Worm (Caenorhabditis elegans) whole organism, L1 larva: ENCODE data around the gene bpnt-1.

Experiments used
- C04F5.9 ChIP-seq: sonication (generic microtip); optimal IDR thresholded peaks from 2 replicates; lab custom pipeline; 2016; ENCODE audit warnings: missing genetic modification characterization, missing compliant biosample characterization
- C16A3.4 ChIP-seq: fragments of 150-350 bp; optimal IDR thresholded peaks from 2 replicates; lab custom pipeline; 2014; ENCODE audit warnings: missing biosample characterization, missing genetic modification characterization
- C34B4.2 ChIP-seq: sonication (generic microtip); optimal IDR thresholded peaks from 2 replicates; lab custom pipeline; 2017; ENCODE audit warnings: mild to moderate bottlenecking, missing genetic modification characterization, missing compliant biosample characterization
- F16B12.6 ChIP-seq: fragments of 150-350 bp; optimal IDR thresholded peaks from 2 replicates; lab custom pipeline; 2014; ENCODE audit warnings: missing biosample characterization, missing genetic modification characterization
- Y116A8C.19 ChIP-seq: sonication (generic microtip); optimal IDR thresholded peaks from 2 replicates; lab custom pipeline; 2016; ENCODE audit warnings: missing compliant biosample characterization, missing genetic modification characterization, borderline replicate concordance
- aha-1 ChIP-seq: fragments of 150-350 bp; optimal IDR thresholded peaks from 2 replicates; lab custom pipeline; 2014; ENCODE audit warnings: missing biosample characterization, missing genetic modification characterization
- aly-2 ChIP-seq: fragments of 150-350 bp; optimal IDR thresholded peaks from 2 replicates; lab custom pipeline; 2014; ENCODE audit warnings: missing biosample characterization, missing genetic modification characterization
- ama-1 ChIP-seq: fragments of 150-350 bp; optimal IDR thresholded peaks from 2 replicates; lab custom pipeline; 2014
- ceh-8 ChIP-seq: fragments of 200-800 bp; sonication (Bioruptor generic); optimal IDR thresholded peaks from 2 replicates; lab custom pipeline; 2018; ENCODE audit warnings: mild to moderate bottlenecking, missing genetic modification characterization, moderate library complexity, missing compliant biosample characterization
- ces-1 ChIP-seq: fragments of 150-350 bp; optimal IDR thresholded peaks from 2 replicates; lab custom pipeline; 2014; ENCODE audit warnings: missing biosample characterization, missing genetic modification reagents, missing genetic modification characterization
- dpl-1 ChIP-seq, 3 experiments: fragments of 150-350 bp in 2 of 3; sonication (generic microtip) in 1 of 3; optimal IDR thresholded peaks; 2 replicates each; lab custom pipeline; 2014 to 2017; ENCODE audit warnings: missing biosample characterization in 3 of 3, missing genetic modification characterization in 3 of 3, missing genetic modification reagents in 3 of 3
- dsc-1 ChIP-seq: sonication (generic microtip); optimal IDR thresholded peaks from 2 replicates; lab custom pipeline; 2016; ENCODE audit warnings: mild to moderate bottlenecking, missing genetic modification characterization, missing compliant biosample characterization
- elt-2 ChIP-seq: sonication (generic microtip); optimal IDR thresholded peaks from 2 replicates; lab custom pipeline; 2016; ENCODE audit warnings: missing genetic modification characterization, mild to moderate bottlenecking, inconsistent platforms, missing compliant biosample characterization, missing genetic modification reagents
- elt-3 ChIP-seq, 6 experiments: fragments of 150-350 bp in 1 of 6; sonication (generic microtip); optimal IDR thresholded peaks; 2 replicates each; lab custom pipeline; 2017 to 2018; ENCODE audit warnings: missing biosample characterization in 6 of 6, missing genetic modification characterization in 6 of 6, inconsistent platforms in 1 of 6
- ets-5 ChIP-seq: fragments of 200-800 bp; sonication (Bioruptor generic); IDR thresholded peaks from 2 replicates; pipeline ENCODE4 v1.3.6; 2022; ENCODE audit warnings: missing genetic modification characterization, missing compliant biosample characterization
- fkh-10 ChIP-seq: sonication (generic microtip); optimal IDR thresholded peaks from 2 replicates; lab custom pipeline; 2017; ENCODE audit warnings: missing biosample characterization, missing genetic modification reagents, missing genetic modification characterization
- fkh-8 ChIP-seq: sonication (generic microtip); optimal IDR thresholded peaks from 2 replicates; lab custom pipeline; 2016; ENCODE audit warnings: mild to moderate bottlenecking, missing genetic modification characterization, missing compliant biosample characterization
- hpl-2 ChIP-seq: fragments of 150-350 bp; optimal IDR thresholded peaks from 2 replicates; lab custom pipeline; 2014; ENCODE audit warnings: missing biosample characterization, missing genetic modification reagents, missing genetic modification characterization
- isw-1 ChIP-seq: fragments of 200-800 bp; sonication (Bioruptor generic); IDR thresholded peaks from 2 replicates; pipeline ENCODE4 v1.3.6; 2022; ENCODE audit warnings: missing genetic modification characterization, missing compliant biosample characterization
- jun-1 ChIP-seq: fragments of 150-350 bp; optimal IDR thresholded peaks from 2 replicates; lab custom pipeline; 2014; ENCODE audit warnings: missing biosample characterization, missing genetic modification reagents, missing genetic modification characterization
- lin-13 ChIP-seq: fragments of 150-350 bp; optimal IDR thresholded peaks from 2 replicates; lab custom pipeline; 2014; ENCODE audit warnings: missing biosample characterization, missing genetic modification reagents, missing genetic modification characterization
- lin-14 ChIP-seq: fragments of 200-800 bp; sonication (Bioruptor generic); optimal IDR thresholded peaks from 2 replicates; lab custom pipeline; 2018; ENCODE audit warnings: mild to moderate bottlenecking, missing genetic modification characterization, moderate library complexity, missing compliant biosample characterization
- lir-3 ChIP-seq: sonication (generic microtip); optimal IDR thresholded peaks from 2 replicates; lab custom pipeline; 2016; ENCODE audit warnings: mild to moderate bottlenecking, missing genetic modification characterization, moderate library complexity, missing compliant biosample characterization; ENCODE audit not compliant: poor library complexity
- lsy-2 ChIP-seq, 2 experiments: fragments of 150-350 bp; optimal IDR thresholded peaks; 2 replicates each; lab custom pipeline; 2014; ENCODE audit warnings: missing biosample characterization in 2 of 2, missing genetic modification characterization in 2 of 2
- mep-1 ChIP-seq: fragments of 150-350 bp; optimal IDR thresholded peaks from 2 replicates; lab custom pipeline; 2014; ENCODE audit warnings: missing biosample characterization, missing genetic modification characterization
- nhr-11 ChIP-seq: fragments of 150-350 bp; optimal IDR thresholded peaks from 2 replicates; lab custom pipeline; 2014; ENCODE audit warnings: missing biosample characterization, missing genetic modification characterization
- nhr-12 ChIP-seq: sonication (generic microtip); optimal IDR thresholded peaks from 2 replicates; lab custom pipeline; 2017; ENCODE audit warnings: missing biosample characterization, missing genetic modification characterization
- nhr-20 ChIP-seq: sonication (generic microtip); optimal IDR thresholded peaks from 2 replicates; lab custom pipeline; 2016; ENCODE audit warnings: mild to moderate bottlenecking, missing genetic modification characterization, missing compliant biosample characterization
- nhr-28 ChIP-seq: fragments of 150-350 bp; optimal IDR thresholded peaks from 2 replicates; lab custom pipeline; 2014; ENCODE audit warnings: missing biosample characterization, missing genetic modification characterization
- nhr-71 ChIP-seq: sonication (generic microtip); optimal IDR thresholded peaks from 2 replicates; lab custom pipeline; 2016; ENCODE audit warnings: mild to moderate bottlenecking, missing genetic modification characterization, moderate library complexity, missing compliant biosample characterization
- nhr-85 ChIP-seq: sonication (generic microtip); peaks from one replicate; lab custom pipeline; 2016; ENCODE audit warnings: missing genetic modification characterization, inconsistent platforms, missing compliant biosample characterization
- nhr-90 ChIP-seq: sonication (generic microtip); optimal IDR thresholded peaks from 2 replicates; lab custom pipeline; 2016; ENCODE audit warnings: mild to moderate bottlenecking, missing genetic modification characterization, missing compliant biosample characterization; ENCODE audit not compliant: poor library complexity
- snu-23 ChIP-seq: sonication (generic microtip); optimal IDR thresholded peaks from 2 replicates; lab custom pipeline; 2016; ENCODE audit warnings: missing genetic modification characterization, missing compliant biosample characterization
- sptf-1 ChIP-seq: fragments of 150-350 bp; optimal IDR thresholded peaks from 2 replicates; lab custom pipeline; 2014; ENCODE audit warnings: missing biosample characterization, missing genetic modification characterization
- sup-37 ChIP-seq: fragments of 200-800 bp; sonication (Bioruptor generic); optimal IDR thresholded peaks from 2 replicates; lab custom pipeline; 2018; ENCODE audit warnings: mild to moderate bottlenecking, missing genetic modification characterization, missing compliant biosample characterization
- swsn-7 ChIP-seq: sonication (generic microtip); optimal IDR thresholded peaks from 2 replicates; lab custom pipeline; 2016; ENCODE audit warnings: missing genetic modification characterization, missing compliant biosample characterization
- tbx-2 ChIP-seq: sonication (generic microtip); optimal IDR thresholded peaks from 2 replicates; lab custom pipeline; 2016; ENCODE audit warnings: missing genetic modification characterization, missing compliant biosample characterization
- unc-30 ChIP-seq: sonication (generic microtip); optimal IDR thresholded peaks from 2 replicates; lab custom pipeline; 2017; ENCODE audit warnings: missing biosample characterization, missing genetic modification characterization
- xbp-1 ChIP-seq: sonication (generic microtip); optimal IDR thresholded peaks from 2 replicates; lab custom pipeline; 2016; ENCODE audit warnings: missing genetic modification characterization, missing compliant biosample characterization
- zag-1 ChIP-seq: fragments of 150-350 bp; optimal IDR thresholded peaks from 2 replicates; lab custom pipeline; 2014; ENCODE audit warnings: missing biosample characterization, missing genetic modification characterization
- ztf-11 ChIP-seq, 2 experiments: sonication (generic microtip); optimal IDR thresholded peaks; 2 replicates each; lab custom pipeline; 2016 to 2017; ENCODE audit warnings: missing genetic modification characterization in 2 of 2, missing biosample characterization in 1 of 2, missing compliant biosample characterization in 1 of 2
- ztf-4 ChIP-seq: fragments of 150-350 bp; optimal IDR thresholded peaks from 2 replicates; lab custom pipeline; 2014; ENCODE audit warnings: missing biosample characterization, missing genetic modification characterization

bpnt-1 gene

DNA sequence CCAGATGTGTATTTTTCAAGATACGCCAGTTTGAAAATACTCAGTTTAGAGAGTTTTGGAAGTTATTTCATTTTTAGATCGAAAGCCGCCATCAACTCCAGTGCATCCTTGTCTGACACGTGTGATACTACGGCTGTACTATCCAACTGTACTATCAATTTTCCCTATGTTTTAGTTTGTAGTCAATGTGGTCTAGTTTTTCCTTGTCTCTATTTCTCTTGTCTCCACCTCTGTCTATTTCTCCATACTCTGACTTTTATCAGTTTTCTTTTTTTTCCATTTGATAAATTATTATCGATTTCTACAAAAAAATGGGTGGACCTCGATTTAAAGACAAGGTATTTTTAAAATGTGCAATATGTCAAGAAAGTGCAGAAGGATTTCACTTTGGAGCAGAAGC, 18.5 kb downstream of the bpnt-1 start, which contains the start of gene nhr-16:
TSS of gene nhr-16 (plus strand) at position 205 of the 400 bp plus-strand sequence.
- TF ChIP-seq ztf-4 (tag; lab: Kevin White, UChicago) (no peak), ets-5 (no peak), C34B4.2 (no peak), nhr-90 (tag; lab: Kevin White, UChicago) (no peak), elt-3 (tag; optimal IDR thresholded peaks at IDR 0.05; lab: Kevin White, UChicago) (no peak), ceh-8 (GFP tag; lab: Kevin White, UChicago) (no peak), ztf-11 (tag; optimal IDR thresholded peaks at IDR 0.05; lab: Kevin White, UChicago) (no peak), unc-30 (tag; lab: Kevin White, UChicago) (no peak), lin-13 (GFP tag; lab: Kevin White, UChicago) (no peak), dpl-1 (GFP tag; optimal IDR thresholded peaks at IDR 0.05; lab: Kevin White, UChicago) (no peak), nhr-12 (tag; lab: Kevin White, UChicago) (no peak)
- TF ChIP-seq, all 84 proteins: peak for 0

DNA sequence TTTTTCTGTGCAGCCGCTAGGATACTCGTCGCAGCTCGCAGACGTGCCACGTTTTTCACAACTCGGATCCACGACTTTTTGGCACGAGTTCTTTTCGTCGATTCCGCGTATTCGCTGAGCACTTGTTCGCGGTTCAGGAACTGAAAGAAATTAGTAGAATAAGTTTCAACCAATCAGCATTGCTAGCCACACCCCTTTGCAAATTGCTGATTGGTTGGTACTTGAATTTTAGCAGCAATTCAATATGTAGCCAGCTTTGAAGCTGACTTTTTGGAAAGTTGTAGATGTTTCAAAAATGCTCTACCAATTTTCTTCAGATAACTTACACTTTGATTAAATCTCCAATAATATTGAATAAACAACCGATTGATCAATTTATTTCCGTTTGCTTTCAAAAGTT, 21.2 kb downstream of the bpnt-1 start:
- TF ChIP-seq nhr-71: no peak
- no peak for TF ChIP-seq isw-1 (GFP tag; lab: Robert Waterston, UW)
- TF ChIP-seq ces-1: no peak
- no peak for TF ChIP-seq lsy-2 (tag; optimal IDR thresholded peaks at IDR 0.05; lab: Kevin White, UChicago)
- no peak for TF ChIP-seq nhr-20 (tag; lab: Kevin White, UChicago)
- TF ChIP-seq aly-2 (tag; lab: Kevin White, UChicago): no peak
- no peak for TF ChIP-seq tbx-2 (tag; lab: Kevin White, UChicago)
- TF ChIP-seq C16A3.4 (tag; lab: Kevin White, UChicago): no peak
- no peak for TF ChIP-seq fkh-10 (GFP tag; lab: Kevin White, UChicago)
- TF ChIP-seq ets-5: no peak
- no peak for TF ChIP-seq elt-2 (tag; lab: Kevin White, UChicago)
- no peak for TF ChIP-seq dsc-1
- TF ChIP-seq zag-1 (tag; lab: Kevin White, UChicago): no peak
- TF ChIP-seq hpl-2 (GFP tag; lab: Kevin White, UChicago): no peak

DNA sequence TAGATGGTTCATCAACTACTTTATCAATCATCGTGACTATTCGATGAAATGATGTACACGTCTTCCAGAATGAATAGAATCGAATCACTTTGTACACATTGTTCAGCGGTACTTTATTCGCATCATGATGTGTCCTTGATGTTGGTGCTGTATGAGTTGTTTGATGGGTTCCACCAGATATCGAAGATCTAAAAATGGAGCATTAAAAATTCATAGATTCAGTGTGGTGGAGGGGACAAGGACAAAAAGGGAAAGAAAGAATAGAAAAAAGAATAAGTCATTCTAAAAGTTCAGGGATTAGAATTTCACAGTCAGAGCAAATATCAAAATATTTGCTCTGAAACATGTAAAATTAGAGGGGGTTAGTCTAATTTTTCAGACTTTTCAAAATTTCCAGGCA, 24.8 kb downstream of the bpnt-1 start:
- no peak for TF ChIP-seq dpl-1 (GFP tag; optimal IDR thresholded peaks at IDR 0.05; lab: Kevin White, UChicago)
- TF ChIP-seq lin-14 (GFP tag; lab: Kevin White, UChicago): no peak
- no peak for TF ChIP-seq aha-1
- no peak for TF ChIP-seq nhr-11 (tag; lab: Kevin White, UChicago)
- no peak for TF ChIP-seq hpl-2 (GFP tag; lab: Kevin White, UChicago)
- no peak for TF ChIP-seq lir-3
- no peak for TF ChIP-seq sptf-1 (tag; lab: Kevin White, UChicago)
- TF ChIP-seq mep-1: no peak
- no peak for TF ChIP-seq xbp-1 (tag; lab: Kevin White, UChicago)
- no peak for TF ChIP-seq F16B12.6 (tag; lab: Kevin White, UChicago)
- TF ChIP-seq fkh-8 (tag; lab: Kevin White, UChicago): no peak
- TF ChIP-seq jun-1 (tag; lab: Kevin White, UChicago): no peak
- no peak for TF ChIP-seq C04F5.9 (tag; lab: Kevin White, UChicago)
- no peak for TF ChIP-seq sup-37

DNA sequence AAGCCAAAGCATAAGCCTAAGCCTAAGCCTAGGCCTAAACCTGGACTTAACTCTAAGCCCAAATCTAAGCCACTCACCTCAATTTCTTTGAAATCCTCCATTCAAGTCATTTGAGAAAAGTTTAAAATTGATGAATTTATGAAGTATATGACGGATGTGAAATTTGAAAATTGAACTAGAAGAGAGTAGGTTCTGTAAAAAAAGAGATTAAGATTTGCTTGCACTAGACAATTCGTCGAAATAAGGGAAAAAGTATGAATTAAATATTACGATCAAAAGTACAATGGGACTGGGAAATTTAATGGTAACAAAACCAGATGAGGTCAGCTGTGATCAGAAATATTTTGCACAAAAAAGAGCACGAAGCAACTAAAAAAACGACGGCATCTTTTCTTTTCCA, 33.0 kb downstream of the bpnt-1 start, which contains the start of gene twk-2:
TSS of gene twk-2 (minus strand) at position 101 of the 400 bp plus-strand sequence.
- TF ChIP-seq nhr-28: no peak
- no peak for TF ChIP-seq snu-23 (GFP tag; lab: Kevin White, UChicago)
- no peak for TF ChIP-seq Y116A8C.19 (tag; lab: Kevin White, UChicago)
- TF ChIP-seq lin-14 (GFP tag; lab: Kevin White, UChicago): no peak
- no peak for TF ChIP-seq swsn-7 (tag; lab: Kevin White, UChicago)
- no peak for TF ChIP-seq nhr-85 (tag; lab: Kevin White, UChicago)
- TF ChIP-seq lir-3: no peak
- no peak for TF ChIP-seq xbp-1 (tag; lab: Kevin White, UChicago)
- TF ChIP-seq fkh-8 (tag; lab: Kevin White, UChicago): no peak
- no peak for TF ChIP-seq ama-1
- no peak for TF ChIP-seq ztf-4 (tag; lab: Kevin White, UChicago)
